Worm (Caenorhabditis elegans) whole organism, young adult: Measurements from ENCODE around the gene Y48D7A.1.

Source experiments
- B0035.1 ChIP-seq: sonication (generic microtip); optimal IDR thresholded peaks from 2 replicates; lab custom pipeline; 2016; ENCODE audit warnings: missing genetic modification characterization, mild to moderate bottlenecking, missing compliant biosample characterization, missing genotype, missing genetic modification reagents
- C06A6.2 ChIP-seq: fragments of 200-800 bp; sonication (Bioruptor generic); conservative IDR thresholded peaks from 2 replicates; pipeline ENCODE4 v1.3.6; 2022; ENCODE audit warnings: missing genetic modification characterization, missing compliant biosample characterization
- F10E7.11 ChIP-seq: sonication (generic microtip); optimal IDR thresholded peaks from 2 replicates; lab custom pipeline; 2017; ENCODE audit warnings: mild to moderate bottlenecking, missing genetic modification characterization, moderate library complexity, missing compliant biosample characterization
- F23B12.7 ChIP-seq: sonication (generic microtip); optimal IDR thresholded peaks from 2 replicates; lab custom pipeline; 2017; ENCODE audit warnings: missing genetic modification characterization, mild to moderate bottlenecking, missing compliant biosample characterization, antibody characterized with exemption, moderate library complexity; ENCODE audit not compliant: insufficient read depth
- F37B4.10 ChIP-seq: fragments of 200-800 bp; sonication (Bioruptor generic); IDR thresholded peaks from 2 replicates; pipeline ENCODE4 v1.3.6; 2022; ENCODE audit warnings: missing genetic modification characterization, missing compliant biosample characterization
- F52B5.7 ChIP-seq: sonication (generic microtip); optimal IDR thresholded peaks from 2 replicates; lab custom pipeline; 2016; ENCODE audit warnings: mild to moderate bottlenecking, missing genetic modification characterization, missing compliant biosample characterization
- Y56A3A.18 ChIP-seq: fragments of 200-800 bp; sonication (Bioruptor generic); IDR thresholded peaks from 2 replicates; pipeline ENCODE4 v1.3.6; 2022; ENCODE audit warnings: missing genetic modification reagents, missing genetic modification characterization, missing compliant biosample characterization
- Y67H2A.10 ChIP-seq: fragments of 200-800 bp; sonication (Bioruptor generic); conservative IDR thresholded peaks from 2 replicates; pipeline ENCODE4 v1.3.6; 2022; ENCODE audit warnings: missing genetic modification reagents, missing genetic modification characterization, missing compliant biosample characterization
- bed-2 ChIP-seq: fragments of 200-800 bp; sonication (Bioruptor generic); IDR thresholded peaks from 2 replicates; pipeline ENCODE4 v1.3.6; 2022; ENCODE audit warnings: missing genetic modification reagents, missing genetic modification characterization, missing compliant biosample characterization
- ceh-100 ChIP-seq: fragments of 200-800 bp; sonication (Bioruptor generic); IDR thresholded peaks from 2 replicates; pipeline ENCODE4 v1.3.6; 2022; ENCODE audit warnings: missing genetic modification reagents, missing genetic modification characterization, missing compliant biosample characterization
- ceh-27 ChIP-seq: fragments of 200-800 bp; sonication (Bioruptor generic); optimal IDR thresholded peaks from 2 replicates; lab custom pipeline; 2018; ENCODE audit warnings: mild to moderate bottlenecking, missing genetic modification characterization, moderate library complexity, missing compliant biosample characterization
- ceh-91 ChIP-seq: fragments of 200-800 bp; sonication (Bioruptor generic); IDR thresholded peaks from 2 replicates; pipeline ENCODE4 v1.3.6; 2022; ENCODE audit warnings: missing genetic modification reagents, missing genetic modification characterization, missing compliant biosample characterization
- efl-1 ChIP-seq: fragments of 150-350 bp; optimal IDR thresholded peaks from 2 replicates; lab custom pipeline; 2014; ENCODE audit warnings: missing biosample characterization, missing genetic modification reagents, missing genetic modification characterization
- egl-44 ChIP-seq: fragments of 200-800 bp; sonication (Bioruptor generic); IDR thresholded peaks from 2 replicates; pipeline ENCODE4 v1.3.6; 2022; ENCODE audit warnings: missing genetic modification reagents, missing genetic modification characterization, missing compliant biosample characterization
- fkh-3 ChIP-seq: sonication (generic microtip); optimal IDR thresholded peaks from 2 replicates; lab custom pipeline; 2016; ENCODE audit warnings: mild to moderate bottlenecking, missing genetic modification characterization, missing compliant biosample characterization
- him-1 ChIP-seq: sonication (generic microtip); optimal IDR thresholded peaks from 2 replicates; lab custom pipeline; 2016; ENCODE audit warnings: missing genotype, missing genetic modification reagents, missing genetic modification characterization, missing compliant biosample characterization
- hmg-20 ChIP-seq: fragments of 200-800 bp; sonication (Bioruptor generic); IDR thresholded peaks from 2 replicates; pipeline ENCODE4 v1.3.6; 2022; ENCODE audit warnings: missing genetic modification reagents, missing genetic modification characterization, missing compliant biosample characterization
- lin-26 ChIP-seq: fragments of 200-800 bp; sonication (Bioruptor generic); IDR thresholded peaks from 2 replicates; pipeline ENCODE4 v1.3.6; 2022; ENCODE audit warnings: missing genetic modification reagents, missing genetic modification characterization, missing compliant biosample characterization
- lin-40 ChIP-seq: sonication (generic microtip); optimal IDR thresholded peaks from 2 replicates; lab custom pipeline; 2016; ENCODE audit warnings: missing genetic modification characterization, mild to moderate bottlenecking, missing compliant biosample characterization, missing genotype, missing genetic modification reagents
- lin-54 ChIP-seq: fragments of 200-800 bp; sonication (Bioruptor generic); optimal IDR thresholded peaks from 2 replicates; lab custom pipeline; 2018; ENCODE audit warnings: mild to moderate bottlenecking, missing genetic modification characterization, missing compliant biosample characterization
- lir-1 ChIP-seq: fragments of 200-800 bp; sonication (Bioruptor generic); conservative IDR thresholded peaks from 2 replicates; pipeline ENCODE4 v1.3.6; 2022; ENCODE audit warnings: missing genetic modification reagents, missing genetic modification characterization, missing compliant biosample characterization
- madf-6 ChIP-seq: fragments of 200-800 bp; sonication (Bioruptor generic); IDR thresholded peaks from 2 replicates; pipeline ENCODE4 v1.3.6; 2022; ENCODE audit warnings: missing genetic modification reagents, missing genetic modification characterization, missing compliant biosample characterization
- madf-8 ChIP-seq: fragments of 200-800 bp; sonication (Bioruptor generic); conservative IDR thresholded peaks from 2 replicates; pipeline ENCODE4 v1.3.6; 2022; ENCODE audit warnings: missing genetic modification reagents, missing genetic modification characterization, missing compliant biosample characterization
- mes-4 ChIP-seq: sonication (generic microtip); optimal IDR thresholded peaks from 2 replicates; lab custom pipeline; 2016; ENCODE audit warnings: missing genotype, missing genetic modification characterization, missing compliant biosample characterization
- nfya-2 ChIP-seq: fragments of 200-800 bp; sonication (Bioruptor generic); IDR thresholded peaks from 2 replicates; pipeline ENCODE4 v1.3.6; 2022; ENCODE audit warnings: missing genetic modification reagents, missing genetic modification characterization, missing compliant biosample characterization
- nhr-120 ChIP-seq: fragments of 200-800 bp; sonication (Bioruptor generic); IDR thresholded peaks from 2 replicates; pipeline ENCODE4 v1.3.6; 2022; ENCODE audit warnings: missing genetic modification characterization, missing compliant biosample characterization
- nhr-80 ChIP-seq: sonication (generic microtip); optimal IDR thresholded peaks from 2 replicates; lab custom pipeline; 2016; ENCODE audit warnings: missing genetic modification characterization, missing compliant biosample characterization
- pha-4 ChIP-seq: fragments of 150-350 bp; sonication (generic microtip); optimal IDR thresholded peaks from 2 replicates; lab custom pipeline; 2014; ENCODE audit warnings: missing biosample characterization, missing genetic modification reagents, missing genetic modification characterization
- rpc-1 ChIP-seq, 2 experiments: fragments of 150-350 bp in 1 of 2; sonication (generic microtip) in 1 of 2; optimal IDR thresholded peaks; 2 replicates each; lab custom pipeline; 2014 to 2018; ENCODE audit warnings: missing biosample characterization in 1 of 2, missing genetic modification characterization in 1 of 2, missing genetic modification reagents in 1 of 2, missing genotype in 1 of 2
- sdz-38 ChIP-seq: sonication (generic microtip); optimal IDR thresholded peaks from 2 replicates; lab custom pipeline; 2016; ENCODE audit warnings: missing genotype, missing genetic modification characterization, missing compliant biosample characterization
- snpc-1.3 ChIP-seq: sonication (generic microtip); optimal IDR thresholded peaks from 2 replicates; lab custom pipeline; 2017; ENCODE audit warnings: missing genetic modification characterization, mild to moderate bottlenecking, missing compliant biosample characterization, antibody characterized with exemption, moderate library complexity, missing genotype, missing genetic modification reagents; ENCODE audit not compliant: insufficient read depth
- snpc-4 ChIP-seq, 5 experiments: fragments of 150-350 bp in 1 of 5; sonication (generic microtip) in 4 of 5; optimal IDR thresholded peaks; 2 replicates each; lab custom pipeline; 2014 to 2018; ENCODE audit warnings: missing genetic modification characterization in 5 of 5, missing biosample characterization in 3 of 5, antibody characterized with exemption in 2 of 5, mild to moderate bottlenecking in 2 of 5, missing compliant biosample characterization in 2 of 5, missing genotype in 2 of 5, moderate library complexity in 2 of 5, missing genetic modification reagents in 1 of 5
- sptf-2 ChIP-seq: fragments of 200-800 bp; sonication (Bioruptor generic); optimal IDR thresholded peaks from 2 replicates; lab custom pipeline; 2018; ENCODE audit warnings: mild to moderate bottlenecking, missing genetic modification characterization, missing compliant biosample characterization
- ztf-25 ChIP-seq: fragments of 200-800 bp; sonication (Bioruptor generic); IDR thresholded peaks from 2 replicates; pipeline ENCODE4 v1.3.6; 2022; ENCODE audit warnings: missing genetic modification reagents, missing genetic modification characterization, missing compliant biosample characterization
- ztf-3 ChIP-seq: fragments of 200-800 bp; sonication (Bioruptor generic); optimal IDR thresholded peaks from 2 replicates; lab custom pipeline; 2018; ENCODE audit warnings: mild to moderate bottlenecking, missing genetic modification characterization, missing compliant biosample characterization

Gene Y48D7A.1

ce11 chrX:2978100-2978499 lies 31.2 kb upstream of the Y48D7A.1 start:
- TF ChIP-seq bed-2 (GFP tag; lab: Robert Waterston, UW) (no peak), rpc-1 (optimal IDR thresholded peaks at IDR 0.05; lab: Kevin White, UChicago) (no peak), rpc-1 (tag; optimal IDR thresholded peaks at IDR 0.05; lab: Kevin White, UChicago) (no peak), snpc-4 (GFP tag; optimal IDR thresholded peaks at IDR 0.05; lab: Kevin White, UChicago) (no peak), snpc-4 (tag; optimal IDR thresholded peaks at IDR 0.05; lab: Kevin White, UChicago) (peak in 2 of 4 experiments; percentile 55 to 68), mes-4 (tag; lab: Kevin White, UChicago) (no peak), ztf-25 (GFP tag; lab: Robert Waterston, UW) (no peak)

ce11 chrX:2981715-2982114 lies 27.6 kb upstream of the Y48D7A.1 start, which contains the start of gene nspg-5:
nspg-5 (plus strand) TSS chrX:2982015.
- TF ChIP-seq sdz-38 (tag; lab: Kevin White, UChicago) (no peak), lin-40 (no peak), efl-1 (GFP tag; lab: Kevin White, UChicago) (no peak), hmg-20 (no peak), ceh-27 (no peak), nhr-80 (tag; lab: Kevin White, UChicago) (no peak), F23B12.7 (no peak), lir-1 (GFP tag; lab: Robert Waterston, UW) (no peak), sptf-2 (GFP tag; lab: Kevin White, UChicago) (no peak), Y56A3A.18 (GFP tag; lab: Robert Waterston, UW) (no peak), lin-54 (no peak)

ce11 chrX:2983996-2984395 lies 25.3 kb upstream of the Y48D7A.1 start, which contains the start of gene osm-5:
osm-5 (plus strand) TSS chrX:2984263.
- no peak for TF ChIP-seq hmg-20
- no peak for TF ChIP-seq lir-1 (GFP tag; lab: Robert Waterston, UW)
- TF ChIP-seq F10E7.11 (tag; lab: Kevin White, UChicago) = no peak
- no peak for TF ChIP-seq ceh-91 (GFP tag; lab: Robert Waterston, UW)

ce11 chrX:2990145-2990544 lies 19.1 kb upstream of the Y48D7A.1 start:
- no peak for TF ChIP-seq snpc-4 (GFP tag; optimal IDR thresholded peaks at IDR 0.05; lab: Kevin White, UChicago)
- TF ChIP-seq snpc-4 (tag; optimal IDR thresholded peaks at IDR 0.05; lab: Kevin White, UChicago) = peak in 2 of 4 experiments; percentile 54 to 80
- TF ChIP-seq ceh-100 (GFP tag; lab: Robert Waterston, UW) = no peak

ce11 chrX:2996318-2996717 lies 13.0 kb upstream of the Y48D7A.1 start:
- TF ChIP-seq B0035.1 = no peak
- no peak for TF ChIP-seq Y67H2A.10 (GFP tag; lab: Robert Waterston, UW)
- TF ChIP-seq snpc-1.3 (tag; lab: Kevin White, UChicago) = no peak
- no peak for TF ChIP-seq F52B5.7
- TF ChIP-seq F37B4.10 (GFP tag; lab: Robert Waterston, UW) = no peak
- TF ChIP-seq mes-4 (tag; lab: Kevin White, UChicago) = no peak
- TF ChIP-seq nhr-120 = no peak
- no peak for TF ChIP-seq C06A6.2
- no peak for TF ChIP-seq ceh-91 (GFP tag; lab: Robert Waterston, UW)
- TF ChIP-seq him-1 (tag; lab: Kevin White, UChicago) = no peak
- no peak for TF ChIP-seq sdz-38 (tag; lab: Kevin White, UChicago)
- no peak for TF ChIP-seq nfya-2 (GFP tag; lab: Robert Waterston, UW)
- no peak for TF ChIP-seq egl-44 (GFP tag; lab: Robert Waterston, UW)
- TF ChIP-seq madf-6 (GFP tag; lab: Robert Waterston, UW) = no peak
- TF ChIP-seq lin-26 (GFP tag; lab: Robert Waterston, UW) = no peak
- TF ChIP-seq ztf-3 (GFP tag; lab: Kevin White, UChicago) = no peak
- no peak for TF ChIP-seq fkh-3
- no peak for TF ChIP-seq madf-8 (GFP tag; lab: Robert Waterston, UW)
- TF ChIP-seq pha-4 (tag; lab: Kevin White, UChicago) = no peak
